Worm (Caenorhabditis elegans) whole organism, L4 larva: ENCODE data around the gene col-186.

Experiments used
- ces-1 ChIP-seq: fragments of 150-350 bp; sonication (generic microtip); optimal IDR thresholded peaks from 4 replicates; lab custom pipeline; 2014; ENCODE audit warnings: missing biosample characterization, missing genetic modification reagents, missing genetic modification characterization
- daf-12 ChIP-seq: fragments of 150-350 bp; optimal IDR thresholded peaks from 2 replicates; lab custom pipeline; 2014; ENCODE audit warnings: missing biosample characterization, missing genetic modification reagents, missing genetic modification characterization
- lin-29 ChIP-seq: fragments of 200-800 bp; sonication (Bioruptor generic); IDR thresholded peaks from 2 replicates; pipeline ENCODE4 v1.3.6; 2022; ENCODE audit warnings: missing genetic modification reagents, missing genetic modification characterization, missing compliant biosample characterization
- nhr-42 ChIP-seq: fragments of 200-800 bp; sonication (Bioruptor generic); IDR thresholded peaks from 2 replicates; pipeline ENCODE4 v1.3.6; 2022; ENCODE audit warnings: missing genetic modification characterization, missing compliant biosample characterization
- nhr-76 ChIP-seq: fragments of 150-350 bp; optimal IDR thresholded peaks from 2 replicates; lab custom pipeline; 2014; ENCODE audit warnings: missing biosample characterization, missing genetic modification characterization
- zag-1 ChIP-seq: fragments of 150-350 bp; optimal IDR thresholded peaks from 2 replicates; lab custom pipeline; 2014; ENCODE audit warnings: missing biosample characterization, missing genetic modification characterization

DNA sequence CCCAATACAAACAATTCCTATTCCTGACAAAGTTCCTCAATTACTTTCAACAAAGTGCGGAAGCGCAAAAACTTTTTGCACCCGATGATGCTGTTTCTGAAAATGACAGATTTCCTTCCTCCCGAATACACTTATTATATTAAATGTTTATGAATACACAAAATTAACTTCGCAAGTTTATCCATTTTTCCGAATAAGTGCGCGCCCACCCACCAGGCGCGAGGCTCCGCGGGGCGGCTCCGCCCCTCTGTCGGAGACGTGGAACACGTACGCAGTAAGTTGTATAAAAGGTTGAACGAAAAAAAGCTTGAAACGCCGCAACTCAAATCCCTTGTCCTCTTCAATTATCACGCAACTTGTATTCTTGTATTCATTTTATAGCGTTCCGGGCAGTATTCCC, 7.5 kb downstream of the col-186 start, which contains the start of gene C09G1.5:
- TF ChIP-seq nhr-42 (GFP tag; lab: Robert Waterston, UW), result no peak
- TF ChIP-seq zag-1 (tag; lab: Kevin White, UChicago), result no peak
- TF ChIP-seq lin-29 (GFP tag; lab: Robert Waterston, UW), result no peak
- TF ChIP-seq daf-12 (tag; lab: Kevin White, UChicago), result no peak
- TF ChIP-seq ces-1 (GFP tag; lab: Kevin White, UChicago), result no peak
- no peak for TF ChIP-seq nhr-76 (tag; lab: Kevin White, UChicago)
